Worm (Caenorhabditis elegans) whole organism, midembryonic: ENCODE data around the gene C39B10.3.

ENCODE experiments used
- cog-1 ChIP-seq: sonication (generic microtip); optimal IDR thresholded peaks from 2 replicates; lab custom pipeline; 2016; ENCODE audit warnings: missing genetic modification characterization, missing compliant biosample characterization
- flt-1 ChIP-seq: fragments of 200-800 bp; sonication (Bioruptor generic); IDR thresholded peaks from 2 replicates; pipeline ENCODE4 v1.3.6; 2022; ENCODE audit warnings: missing genetic modification characterization, missing compliant biosample characterization
- klf-2 ChIP-seq: fragments of 200-800 bp; sonication (Bioruptor generic); conservative IDR thresholded peaks from 2 replicates; pipeline ENCODE4 v1.3.6; 2022; ENCODE audit warnings: missing genetic modification reagents, missing genetic modification characterization, missing compliant biosample characterization
- med-1 ChIP-seq: sonication (generic microtip); optimal IDR thresholded peaks from 2 replicates; lab custom pipeline; 2017; ENCODE audit warnings: missing genetic modification characterization, mild to moderate bottlenecking, missing compliant biosample characterization, antibody characterized with exemption, missing genetic modification reagents; ENCODE audit not compliant: insufficient read depth
- ref-1 ChIP-seq: fragments of 200-800 bp; sonication (Bioruptor generic); conservative IDR thresholded peaks from 2 replicates; pipeline ENCODE4 v1.3.6; 2022; ENCODE audit warnings: missing genetic modification reagents, missing genetic modification characterization, missing compliant biosample characterization
- ztf-23 ChIP-seq: fragments of 200-800 bp; sonication (Bioruptor generic); IDR thresholded peaks from 2 replicates; pipeline ENCODE4 v1.3.6; 2022; ENCODE audit warnings: missing genetic modification reagents, missing genetic modification characterization, missing compliant biosample characterization
- ztf-29 ChIP-seq: fragments of 200-800 bp; sonication (Bioruptor generic); IDR thresholded peaks from 2 replicates; pipeline ENCODE4 v1.3.6; 2022; ENCODE audit warnings: missing genetic modification reagents, missing genetic modification characterization, missing compliant biosample characterization

DNA sequence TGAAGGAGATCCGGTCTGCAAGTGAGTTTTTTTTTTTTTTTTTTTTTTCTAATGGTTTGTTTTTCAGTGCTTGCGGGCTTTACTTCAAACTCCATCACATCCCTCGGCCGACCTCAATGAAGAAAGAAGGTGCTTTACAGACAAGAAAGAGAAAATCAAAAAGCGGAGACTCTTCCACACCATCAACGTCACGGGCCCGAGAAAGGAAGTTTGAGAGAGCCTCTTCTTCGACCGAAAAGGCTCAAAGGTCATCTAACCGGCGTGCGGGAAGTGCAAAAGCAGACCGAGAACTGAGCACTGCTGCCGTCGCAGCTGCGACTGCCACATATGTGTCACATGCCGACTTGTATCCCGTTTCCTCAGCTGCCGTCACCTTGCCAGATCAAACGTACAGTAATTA, 38.3 kb downstream of the C39B10.3 start:
- TF ChIP-seq cog-1 (tag; lab: Kevin White, UChicago) (no peak), ref-1 (GFP tag; lab: Robert Waterston, UW) (no peak), klf-2 (GFP tag; lab: Robert Waterston, UW) (no peak), med-1 (no peak), ztf-23 (GFP tag; lab: Robert Waterston, UW) (no peak), flt-1 (GFP tag; lab: Robert Waterston, UW) (no peak), ztf-29 (no peak)
